Fruit fly (Drosophila melanogaster) whole organism, embryonic: Measurements from ENCODE around the gene CG8562.

Experiments
- B-H2 ChIP-seq: fragments of 200-800 bp; sonication (Bioruptor generic); optimal IDR thresholded peaks from 2 replicates; lab custom pipeline; 2018; ENCODE audit warnings: missing biosample characterization, mild to moderate bottlenecking, missing genetic modification characterization
- CG1024 ChIP-seq: fragments of 200-800 bp; sonication (Bioruptor generic); IDR thresholded peaks from 2 replicates; pipeline ENCODE4 v1.3.6; 2022; ENCODE audit warnings: missing biosample characterization, missing genetic modification characterization
- CG11085 ChIP-seq: fragments of 200-800 bp; sonication (Bioruptor generic); IDR thresholded peaks from 2 replicates; pipeline ENCODE4 v1.3.6; 2022; ENCODE audit warnings: missing biosample characterization, missing genetic modification characterization
- CG1233 ChIP-seq: fragments of 200-800 bp; sonication (Bioruptor generic); optimal IDR thresholded peaks from 4 replicates; lab custom pipeline; 2018; ENCODE audit warnings: missing biosample characterization, mild to moderate bottlenecking, missing genetic modification characterization
- CG12659 ChIP-seq: fragments of 200-800 bp; sonication (Bioruptor generic); optimal IDR thresholded peaks from 3 replicates; lab custom pipeline; 2017; ENCODE audit warnings: mild to moderate bottlenecking, missing biosample characterization, missing genetic modification reagents, missing genetic modification characterization
- CG1602 ChIP-seq: fragments of 200-800 bp; sonication (Bioruptor generic); optimal IDR thresholded peaks from 3 replicates; lab custom pipeline; 2016; ENCODE audit warnings: missing biosample characterization, missing genetic modification characterization
- CG2889 ChIP-seq: fragments of 200-800 bp; sonication (Bioruptor generic); IDR thresholded peaks from 3 replicates; pipeline ENCODE4 v1.3.6; 2022; ENCODE audit warnings: missing biosample characterization, missing genetic modification characterization
- CG31224 ChIP-seq: fragments of 200-800 bp; sonication (Bioruptor generic); IDR thresholded peaks from 2 replicates; pipeline ENCODE4 v1.3.6; 2022; ENCODE audit warnings: missing biosample characterization, missing genetic modification characterization
- CG43689 ChIP-seq: fragments of 200-800 bp; sonication (Bioruptor generic); IDR thresholded peaks from 2 replicates; pipeline ENCODE4 v1.3.6; 2022; ENCODE audit warnings: missing biosample characterization, missing genetic modification characterization
- CG6765 ChIP-seq: fragments of 200-800 bp; sonication (Bioruptor generic); optimal IDR thresholded peaks from 3 replicates; lab custom pipeline; 2017; ENCODE audit warnings: missing biosample characterization, mild to moderate bottlenecking, missing genetic modification characterization
- CG7745 ChIP-seq: fragments of 200-800 bp; sonication (Bioruptor generic); optimal IDR thresholded peaks from 2 replicates; lab custom pipeline; 2018; ENCODE audit warnings: missing biosample characterization, mild to moderate bottlenecking, missing genetic modification characterization, moderate library complexity
- CG8478 ChIP-seq: fragments of >200 bp; optimal IDR thresholded peaks from 2 replicates; lab custom pipeline; 2018
- CG8924 ChIP-seq: fragments of 200-800 bp; optimal IDR thresholded peaks from 3 replicates; lab custom pipeline; 2019; ENCODE audit warnings: missing biosample characterization, mild to moderate bottlenecking, missing genetic modification characterization, moderate library complexity
- CG9437 ChIP-seq: fragments of 200-800 bp; sonication (Bioruptor generic); optimal IDR thresholded peaks from 2 replicates; lab custom pipeline; 2018; ENCODE audit warnings: missing biosample characterization, mild to moderate bottlenecking, missing genetic modification characterization
- CG9817 ChIP-seq: fragments of 200-800 bp; sonication (Bioruptor generic); optimal IDR thresholded peaks from 2 replicates; lab custom pipeline; 2018; ENCODE audit warnings: missing biosample characterization, mild to moderate bottlenecking, missing genetic modification characterization, moderate library complexity
- Dad ChIP-seq: fragments of 200-800 bp; sonication (Bioruptor generic); optimal IDR thresholded peaks from 3 replicates; lab custom pipeline; 2016; ENCODE audit warnings: missing biosample characterization, missing genetic modification characterization
- Dip3 ChIP-seq: fragments of 200-800 bp; sonication (Bioruptor generic); optimal IDR thresholded peaks from 3 replicates; lab custom pipeline; 2016; ENCODE audit warnings: missing biosample characterization, missing genetic modification characterization
- Dll ChIP-seq: fragments of 200-800 bp; sonication (Bioruptor generic); IDR thresholded peaks from 4 replicates; pipeline ENCODE4 v1.3.6; 2022; ENCODE audit warnings: missing biosample characterization, missing genetic modification characterization; ENCODE audit not compliant: partially characterized antibody
- HLH4C ChIP-seq: fragments of 200-800 bp; sonication (Bioruptor generic); IDR thresholded peaks from 3 replicates; pipeline ENCODE4 v1.3.6; 2022; ENCODE audit warnings: missing biosample characterization, missing genetic modification characterization; ENCODE audit not compliant: partially characterized antibody
- Hmr ChIP-seq: fragments of 200-800 bp; sonication (Bioruptor generic); optimal IDR thresholded peaks from 3 replicates; lab custom pipeline; 2017; ENCODE audit warnings: mild to moderate bottlenecking, missing biosample characterization, missing genetic modification reagents, missing genetic modification characterization
- Mad ChIP-seq: fragments of 200-800 bp; sonication (Bioruptor generic); optimal IDR thresholded peaks from 2 replicates; lab custom pipeline; 2016; ENCODE audit warnings: missing biosample characterization, missing genetic modification characterization
- Mes4 ChIP-seq: fragments of 200-800 bp; sonication (Bioruptor generic); optimal IDR thresholded peaks from 2 replicates; lab custom pipeline; 2016; ENCODE audit warnings: missing biosample characterization, missing genetic modification characterization
- NC2β ChIP-seq: fragments of 200-800 bp; sonication (Bioruptor generic); optimal IDR thresholded peaks from 2 replicates; lab custom pipeline; 2016; ENCODE audit warnings: missing biosample characterization, missing genetic modification characterization
- Sin3A ChIP-seq: fragments of >200 bp; optimal IDR thresholded peaks from 2 replicates; lab custom pipeline; 2018
- al ChIP-seq: fragments of 200-800 bp; sonication (Bioruptor generic); IDR thresholded peaks from 2 replicates; pipeline ENCODE4 v1.3.6; 2022; ENCODE audit warnings: missing biosample characterization, missing genetic modification characterization
- ara ChIP-seq: fragments of 200-800 bp; sonication (Bioruptor generic); IDR thresholded peaks from 2 replicates; pipeline ENCODE4 v1.3.6; 2022; ENCODE audit warnings: missing biosample characterization, missing genetic modification characterization
- cato ChIP-seq: fragments of 200-800 bp; sonication (Bioruptor generic); optimal IDR thresholded peaks from 2 replicates; lab custom pipeline; 2016; ENCODE audit warnings: missing biosample characterization, missing genetic modification characterization, borderline replicate concordance
- caup ChIP-seq: fragments of 200-800 bp; sonication (Bioruptor generic); optimal IDR thresholded peaks from 3 replicates; lab custom pipeline; 2017; ENCODE audit warnings: missing biosample characterization, mild to moderate bottlenecking, missing genetic modification characterization, moderate library complexity; ENCODE audit not compliant: severe bottlenecking
- chif ChIP-seq, 2 experiments: fragments of 200-800 bp; sonication (Bioruptor generic); optimal IDR thresholded peaks; 3 replicates each; lab custom pipeline; 2016; ENCODE audit warnings: missing biosample characterization in 2 of 2, missing genetic modification characterization in 2 of 2
- dpn ChIP-seq, 2 experiments: fragments of 200-800 bp; sonication (Bioruptor generic); optimal IDR thresholded peaks; 3 replicates each; lab custom pipeline; 2016; ENCODE audit warnings: missing biosample characterization in 2 of 2, missing genetic modification characterization in 2 of 2
- fd96Cb ChIP-seq: fragments of 200-800 bp; sonication (Bioruptor generic); optimal IDR thresholded peaks from 2 replicates; lab custom pipeline; 2018; ENCODE audit warnings: missing biosample characterization, mild to moderate bottlenecking, missing genetic modification characterization, moderate library complexity
- ftz-f1 ChIP-seq: fragments of 200-800 bp; sonication (Bioruptor generic); optimal IDR thresholded peaks from 2 replicates; lab custom pipeline; 2016; ENCODE audit warnings: missing biosample characterization, missing genetic modification characterization
- gfzf ChIP-seq: fragments of 200-800 bp; sonication (Bioruptor generic); optimal IDR thresholded peaks from 2 replicates; lab custom pipeline; 2016; ENCODE audit warnings: missing biosample characterization, mild to moderate bottlenecking, missing genetic modification characterization, moderate library complexity
- hb ChIP-seq: fragments of 200-800 bp; sonication (Bioruptor generic); IDR thresholded peaks from 3 replicates; pipeline ENCODE4 v1.3.6; 2022; ENCODE audit warnings: missing biosample characterization, missing genetic modification characterization; ENCODE audit not compliant: partially characterized antibody
- her ChIP-seq: fragments of 200-800 bp; sonication (Bioruptor generic); optimal IDR thresholded peaks from 2 replicates; lab custom pipeline; 2016; ENCODE audit warnings: missing biosample characterization, missing genetic modification characterization
- jumu ChIP-seq: fragments of 200-800 bp; sonication (Bioruptor generic); optimal IDR thresholded peaks from 3 replicates; lab custom pipeline; 2016; ENCODE audit warnings: missing biosample characterization, missing genetic modification characterization
- ken ChIP-seq: fragments of 200-800 bp; sonication (Bioruptor generic); IDR thresholded peaks from 3 replicates; pipeline ENCODE4 v1.3.6; 2022; ENCODE audit warnings: missing biosample characterization, missing genetic modification characterization
- mirr ChIP-seq: fragments of 200-800 bp; sonication (Bioruptor generic); optimal IDR thresholded peaks from 3 replicates; lab custom pipeline; 2018; ENCODE audit warnings: missing biosample characterization, mild to moderate bottlenecking, missing genetic modification characterization
- nerfin-2 ChIP-seq: fragments of 200-800 bp; sonication (Bioruptor generic); IDR thresholded peaks from 2 replicates; pipeline ENCODE4 v1.3.6; 2022; ENCODE audit warnings: missing biosample characterization, missing genetic modification characterization; ENCODE audit not compliant: partially characterized antibody
- onecut ChIP-seq: fragments of 200-800 bp; sonication (Bioruptor generic); IDR thresholded peaks from 2 replicates; pipeline ENCODE4 v1.3.6; 2022; ENCODE audit warnings: missing biosample characterization, missing genetic modification characterization
- org-1 ChIP-seq: fragments of 200-800 bp; sonication (Bioruptor generic); optimal IDR thresholded peaks from 2 replicates; lab custom pipeline; 2017; ENCODE audit warnings: missing biosample characterization, missing genetic modification characterization
- pfk ChIP-seq: fragments of 200-800 bp; sonication (Bioruptor generic); optimal IDR thresholded peaks from 2 replicates; lab custom pipeline; 2018; ENCODE audit warnings: missing biosample characterization, mild to moderate bottlenecking, missing genetic modification characterization, moderate library complexity
- pita ChIP-seq: fragments of 200-800 bp; sonication (Bioruptor generic); optimal IDR thresholded peaks from 2 replicates; lab custom pipeline; 2017; ENCODE audit warnings: missing biosample characterization, mild to moderate bottlenecking, missing genetic modification characterization
- pros ChIP-seq: fragments of 200-800 bp; sonication (Bioruptor generic); optimal IDR thresholded peaks from 3 replicates; lab custom pipeline; 2019; ENCODE audit warnings: missing biosample characterization, mild to moderate bottlenecking, missing genetic modification characterization, moderate library complexity
- sens-2 ChIP-seq: fragments of 200-800 bp; sonication (Bioruptor generic); IDR thresholded peaks from 2 replicates; pipeline ENCODE4 v1.3.6; 2022; ENCODE audit warnings: missing biosample characterization, missing genetic modification characterization
- twi ChIP-seq: fragments of 200-800 bp; optimal IDR thresholded peaks from 2 replicates; lab custom pipeline; 2019; ENCODE audit warnings: missing biosample characterization, mild to moderate bottlenecking, missing genetic modification characterization, moderate library complexity
- unc-4 ChIP-seq: fragments of 200-800 bp; sonication (Bioruptor generic); IDR thresholded peaks from 2 replicates; pipeline ENCODE4 v1.3.6; 2022; ENCODE audit warnings: missing biosample characterization, missing genetic modification characterization; ENCODE audit not compliant: partially characterized antibody
- vnd ChIP-seq: fragments of 200-800 bp; sonication (Bioruptor generic); IDR thresholded peaks from 3 replicates; pipeline ENCODE4 v1.3.6; 2022; ENCODE audit warnings: missing biosample characterization, missing genetic modification characterization; ENCODE audit not compliant: partially characterized antibody
- yki ChIP-seq: fragments of >200 bp; optimal IDR thresholded peaks from 3 replicates; lab custom pipeline; 2018

The CG8562 gene

DNA sequence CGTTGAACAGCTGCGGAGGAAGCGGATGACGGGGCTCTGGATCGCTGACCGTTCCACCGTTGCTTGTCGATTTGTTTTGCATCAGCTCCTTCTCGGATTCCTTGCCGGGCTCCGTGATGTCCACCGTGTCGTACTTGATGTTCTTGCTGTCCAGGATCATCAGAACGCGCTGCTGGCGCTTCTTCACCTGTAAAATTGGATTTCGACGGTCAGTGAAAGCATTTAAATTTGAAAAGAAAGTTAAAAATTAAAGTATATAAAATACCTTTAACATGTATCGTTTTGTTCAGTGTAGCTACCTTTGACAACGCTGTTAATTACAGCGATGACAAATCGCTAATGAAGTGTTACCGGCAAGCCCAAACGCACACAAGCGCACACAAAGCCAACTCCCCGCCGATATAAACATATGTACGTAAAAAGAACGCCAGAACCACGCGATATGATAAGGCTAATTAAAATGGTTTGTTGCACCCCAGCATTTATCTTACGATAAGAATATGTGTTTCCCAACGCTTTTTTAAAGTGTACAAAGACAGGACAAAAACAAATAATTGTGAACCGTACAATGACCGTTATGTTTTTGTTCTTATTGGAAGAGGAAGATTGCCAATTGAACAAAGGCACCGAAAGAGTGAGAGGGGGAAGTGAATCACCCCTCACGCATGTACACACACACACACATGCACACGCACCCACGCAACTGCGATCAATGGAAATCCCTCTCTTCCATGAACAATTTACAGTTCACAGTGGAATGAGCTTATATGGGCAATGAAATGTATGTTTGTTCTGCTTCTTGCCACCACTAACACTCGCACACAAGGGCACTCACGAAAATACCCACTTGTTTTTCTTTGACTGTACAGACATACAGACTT is 30.0 kb upstream of the CG8562 start (continued):
- TF ChIP-seq mirr (peak; percentile 94), Mad (no peak), Dad (GFP tag; lab: Kevin White, UChicago) (no peak), pita (GFP tag; lab: Kevin White, UChicago) (no peak), Hmr (GFP tag; lab: Kevin White, UChicago) (peak; percentile 31), NC2β (GFP tag; lab: Kevin White, UChicago) (no peak), caup (GFP tag; lab: Kevin White, UChicago) (peak; percentile 17), hb (GFP tag; lab: Robert Waterston, UW) (no peak), vnd (GFP tag; lab: Robert Waterston, UW) (0 out of 3 replicates have a peak, but pooled peaks have one; percentile 28), yki (no peak), CG1602 (GFP tag; lab: Kevin White, UChicago) (no peak), CG8478 (lab: Kevin White, UChicago) (no peak), ken (GFP tag; lab: Robert Waterston, UW) (no peak), CG9817 (tag; lab: Kevin White, UChicago) (no peak), jumu (GFP tag; lab: Kevin White, UChicago) (no peak), CG9437 (GFP tag; lab: Kevin White, UChicago) (no peak), Sin3A (lab: Kevin White, UChicago) (no peak), cato (GFP tag; lab: Kevin White, UChicago) (no peak), onecut (GFP tag; lab: Robert Waterston, UW) (0 out of 2 replicates have a peak, but pooled peaks have one; percentile 25), nerfin-2 (GFP tag; lab: Robert Waterston, UW) (no peak), her (GFP tag; lab: Kevin White, UChicago) (no peak), chif (GFP tag; optimal IDR thresholded peaks at IDR 0.05; lab: Kevin White, UChicago) (no peak), HLH4C (GFP tag; lab: Robert Waterston, UW) (no peak; the same call in 2 of the 3 replicates), gfzf (GFP tag; lab: Kevin White, UChicago) (no peak), org-1 (peak; percentile 19), CG8924 (tag; lab: Kevin White, UChicago) (peak; percentile 42), CG12659 (GFP tag; lab: Kevin White, UChicago) (peak; percentile 2), ara (0 out of 2 replicates have a peak, but pooled peaks have one; percentile 43), CG6765 (GFP tag; lab: Kevin White, UChicago) (no peak), twi (tag; lab: Kevin White, UChicago) (no peak), ftz-f1 (no peak), Dip3 (GFP tag; lab: Kevin White, UChicago) (no peak), CG31224 (peak; percentile 33; the same call in 1 of the 2 replicates), CG11085 (GFP tag; lab: Robert Waterston, UW) (no peak), pfk (no peak), CG1024 (GFP tag; lab: Robert Waterston, UW) (no peak), unc-4 (GFP tag; lab: Robert Waterston, UW) (0 out of 2 replicates have a peak, but pooled peaks have one; percentile 30), CG7745 (tag; lab: Kevin White, UChicago) (no peak), B-H2 (GFP tag; lab: Kevin White, UChicago) (no peak), pros (GFP tag; lab: Kevin White, UChicago) (peak; percentile 70), Dll (no peak), fd96Cb (tag; lab: Kevin White, UChicago) (peak; percentile 29), CG1233 (GFP tag; lab: Kevin White, UChicago) (no peak), CG43689 (GFP tag; lab: Robert Waterston, UW) (no peak), Mes4 (no peak), sens-2 (GFP tag; lab: Robert Waterston, UW) (0 out of 2 replicates have a peak, but pooled peaks have one; percentile 17), al (GFP tag; lab: Robert Waterston, UW) (no peak; the same call in 1 of the 2 replicates), CG2889 (GFP tag; lab: Robert Waterston, UW) (peak; percentile 36; the same call in 1 of the 3 replicates), dpn (GFP tag; optimal IDR thresholded peaks at IDR 0.05; lab: Kevin White, UChicago) (peak; percentile 7 to 18)
